Fruit fly (Drosophila melanogaster) whole organism: ENCODE results near the gene IFT57.

Experiments used
- CG8478 ChIP-seq: fragments of >200 bp; optimal IDR thresholded peaks from 2 replicates; lab custom pipeline; 2018; ENCODE audit warnings: inconsistent platforms
- Dll ChIP-seq: fragments of >200 bp; optimal IDR thresholded peaks from 2 replicates; lab custom pipeline; 2017
- EcR ChIP-seq, 2 experiments: fragments of >200 bp; optimal IDR thresholded peaks; 2 replicates each; lab custom pipeline; 2017; ENCODE audit warnings: missing biosample characterization in 2 of 2, missing genetic modification characterization in 2 of 2, missing genetic modification reagents in 2 of 2
- pan ChIP-seq: fragments of >200 bp; optimal IDR thresholded peaks from 2 replicates; lab custom pipeline; 2017
- psq ChIP-seq: fragments of >200 bp; optimal IDR thresholded peaks from 2 replicates; lab custom pipeline; 2017
- usp ChIP-seq: fragments of >200 bp; optimal IDR thresholded peaks from 2 replicates; lab custom pipeline; 2017; ENCODE audit warnings: missing biosample characterization, missing genetic modification characterization, mixed read lengths

Gene IFT57

DNA sequence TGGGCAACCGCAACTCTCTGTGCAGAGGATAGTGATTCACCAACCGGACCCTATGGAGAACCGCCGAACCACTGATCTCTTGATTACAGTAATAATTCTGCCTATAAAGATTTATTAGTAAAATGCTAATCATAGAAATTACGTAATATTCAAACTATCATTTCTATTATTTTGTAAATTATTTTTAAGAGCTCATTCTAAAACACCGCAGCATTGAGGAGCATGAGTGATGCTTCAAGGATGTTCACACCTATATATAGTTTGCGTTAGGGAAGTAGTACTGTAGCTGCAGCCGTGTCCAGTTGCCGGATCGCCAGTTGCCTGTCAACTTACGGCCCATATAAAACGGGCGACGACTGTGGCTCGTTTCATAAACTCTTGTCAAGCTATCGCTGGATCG lies 26.9 kb downstream of the IFT57 start:
- TF ChIP-seq pan (lab: Kevin White, UChicago) (no peak), usp (GFP tag; lab: Kevin White, UChicago) (no peak), EcR (GFP tag; optimal IDR thresholded peaks at IDR 0.05; lab: Kevin White, UChicago) (no peak), Dll (lab: Kevin White, UChicago) (no peak), psq (lab: Kevin White, UChicago) (no peak), CG8478 (lab: Kevin White, UChicago) (no peak)

DNA sequence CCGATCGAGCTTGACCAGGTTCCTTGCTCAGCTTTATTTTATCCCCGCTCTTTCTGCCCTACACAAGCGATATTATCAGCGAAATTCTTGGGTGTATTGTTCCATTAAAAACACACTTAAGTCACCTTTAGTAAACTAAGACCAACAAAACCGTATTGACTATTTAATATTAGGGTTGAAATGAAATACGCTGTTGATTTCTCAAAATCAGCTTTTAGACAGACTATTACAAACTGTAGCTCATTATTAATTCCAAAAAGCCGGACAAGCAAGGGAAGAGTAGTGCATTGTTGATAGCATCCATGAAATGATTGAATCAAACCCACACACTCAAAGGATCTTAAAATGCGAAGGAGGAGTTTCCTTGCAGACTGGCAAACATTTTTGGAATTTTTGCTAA lies 27.7 kb downstream of the IFT57 start:
- TF ChIP-seq pan (lab: Kevin White, UChicago): no peak
- no peak for TF ChIP-seq psq (lab: Kevin White, UChicago)
- no peak for TF ChIP-seq usp (GFP tag; lab: Kevin White, UChicago)
- TF ChIP-seq Dll (lab: Kevin White, UChicago): no peak
- TF ChIP-seq CG8478 (lab: Kevin White, UChicago): no peak
- TF ChIP-seq EcR (GFP tag; optimal IDR thresholded peaks at IDR 0.05; lab: Kevin White, UChicago): no peak

DNA sequence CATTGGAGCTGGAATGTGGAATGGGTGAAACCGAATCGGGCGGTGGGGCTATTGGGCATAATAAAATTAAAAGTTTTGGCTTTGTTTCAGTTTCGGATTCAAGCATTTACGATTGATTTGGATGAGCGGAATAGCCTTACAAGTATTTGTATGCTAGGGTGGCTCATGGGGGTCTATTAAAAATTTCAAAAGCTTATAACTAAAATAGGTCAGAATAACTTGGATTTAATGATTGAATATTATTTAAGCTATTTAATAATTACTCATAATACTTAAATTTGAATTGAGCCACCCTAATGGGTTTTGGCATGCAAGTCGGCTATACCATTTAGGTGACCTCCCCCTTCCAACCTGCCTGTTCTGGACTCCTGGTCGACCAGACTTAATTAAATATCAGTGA lies 29.1 kb downstream of the IFT57 start:
- TF ChIP-seq Dll (lab: Kevin White, UChicago) (no peak), pan (lab: Kevin White, UChicago) (no peak), CG8478 (lab: Kevin White, UChicago) (no peak), psq (lab: Kevin White, UChicago) (no peak), usp (GFP tag; lab: Kevin White, UChicago) (no peak), EcR (GFP tag; optimal IDR thresholded peaks at IDR 0.05; lab: Kevin White, UChicago) (no peak)

dm6 chr2L:3562435-3562834 lies 31.8 kb downstream of the IFT57 start:
- TF ChIP-seq EcR (GFP tag; optimal IDR thresholded peaks at IDR 0.05; lab: Kevin White, UChicago) (no peak), usp (GFP tag; lab: Kevin White, UChicago) (no peak), Dll (lab: Kevin White, UChicago) (no peak), pan (lab: Kevin White, UChicago) (no peak), CG8478 (lab: Kevin White, UChicago) (no peak), psq (lab: Kevin White, UChicago) (no peak)

DNA sequence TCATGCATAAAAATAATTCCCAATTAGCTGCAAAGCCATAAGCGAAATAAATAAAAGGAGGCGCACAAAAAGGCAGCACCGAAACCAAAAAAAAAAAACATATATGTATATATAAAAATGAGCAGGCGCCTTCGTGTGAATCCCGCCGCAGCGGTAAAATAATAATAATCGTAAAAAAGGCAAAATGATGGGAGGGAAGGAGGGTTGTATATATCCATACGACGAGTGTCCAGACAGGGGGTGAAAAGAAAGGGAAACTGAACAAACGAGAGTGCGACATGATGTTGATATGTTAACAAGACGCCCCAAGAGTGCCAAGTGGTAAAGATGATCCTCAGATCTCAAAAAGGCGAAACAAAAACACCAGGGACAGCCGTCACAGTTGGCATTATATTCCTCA lies 34.0 kb downstream of the IFT57 start:
- TF ChIP-seq pan (lab: Kevin White, UChicago): no peak
- no peak for TF ChIP-seq Dll (lab: Kevin White, UChicago)
- no peak for TF ChIP-seq CG8478 (lab: Kevin White, UChicago)
- no peak for TF ChIP-seq EcR (GFP tag; optimal IDR thresholded peaks at IDR 0.05; lab: Kevin White, UChicago)
- no peak for TF ChIP-seq psq (lab: Kevin White, UChicago)
- TF ChIP-seq usp (GFP tag; lab: Kevin White, UChicago): no peak

dm6 chr2L:3566532-3566931 lies 35.9 kb downstream of the IFT57 start:
- TF ChIP-seq CG8478 (lab: Kevin White, UChicago): no peak
- no peak for TF ChIP-seq Dll (lab: Kevin White, UChicago)
- TF ChIP-seq usp (GFP tag; lab: Kevin White, UChicago): no peak
- TF ChIP-seq pan (lab: Kevin White, UChicago): no peak
- no peak for TF ChIP-seq psq (lab: Kevin White, UChicago)
- no peak for TF ChIP-seq EcR (GFP tag; optimal IDR thresholded peaks at IDR 0.05; lab: Kevin White, UChicago)

dm6 chr2L:3567394-3567793 lies 36.8 kb downstream of the IFT57 start:
- TF ChIP-seq Dll (lab: Kevin White, UChicago) (no peak), CG8478 (lab: Kevin White, UChicago) (no peak), EcR (GFP tag; optimal IDR thresholded peaks at IDR 0.05; lab: Kevin White, UChicago) (no peak), pan (lab: Kevin White, UChicago) (no peak), usp (GFP tag; lab: Kevin White, UChicago) (no peak), psq (lab: Kevin White, UChicago) (no peak)

DNA sequence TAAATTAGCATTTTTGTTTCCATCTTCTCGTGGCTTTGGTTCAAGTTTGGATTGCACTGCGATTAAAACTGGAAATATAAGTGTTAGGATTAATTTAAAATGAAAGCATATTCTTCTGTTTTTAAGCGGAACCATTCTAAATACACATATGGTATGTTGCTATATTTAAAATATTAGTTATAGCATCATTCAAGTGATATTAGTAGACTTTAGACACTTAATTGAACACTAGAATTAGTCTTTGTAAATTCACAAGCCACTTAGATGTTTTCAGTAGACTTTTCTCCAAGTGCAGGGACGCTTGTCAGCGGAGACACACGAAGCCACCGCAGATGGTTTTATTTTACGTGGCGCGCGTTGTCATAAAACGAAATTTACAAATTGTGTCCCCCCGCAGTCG lies 39.3 kb downstream of the IFT57 start:
- TF ChIP-seq Dll (lab: Kevin White, UChicago): no peak

- TF ChIP-seq usp (GFP tag; lab: Kevin White, UChicago): no peak
- no peak for TF ChIP-seq Dll (lab: Kevin White, UChicago)
- TF ChIP-seq CG8478 (lab: Kevin White, UChicago): no peak
- no peak for TF ChIP-seq pan (lab: Kevin White, UChicago)
- TF ChIP-seq EcR (GFP tag; optimal IDR thresholded peaks at IDR 0.05; lab: Kevin White, UChicago): no peak
- TF ChIP-seq psq (lab: Kevin White, UChicago): no peak
Observed at dm6 chr2L:3570566-3570965, 40.0 kb downstream of the IFT57 start.

DNA sequence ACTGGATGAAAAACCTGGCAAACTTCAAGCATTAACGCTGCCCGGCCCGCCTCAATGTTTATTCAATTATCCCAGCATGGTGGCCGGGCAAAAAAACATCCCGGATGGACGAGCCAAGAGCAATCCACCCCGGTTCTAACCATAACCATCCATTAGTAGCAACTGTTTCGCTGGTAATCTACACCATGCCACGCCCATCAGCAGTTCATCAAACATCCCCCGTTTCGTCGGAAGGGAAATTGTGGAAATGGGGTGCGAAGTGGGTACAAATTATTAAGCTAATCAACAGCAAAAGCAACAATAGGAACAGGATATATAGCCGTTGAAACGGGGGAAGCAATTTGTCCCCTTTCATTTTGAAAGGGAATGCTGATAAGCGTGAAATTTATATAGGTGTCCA lies 40.9 kb downstream of the IFT57 start:
- TF ChIP-seq usp (GFP tag; lab: Kevin White, UChicago) (no peak), pan (lab: Kevin White, UChicago) (no peak), Dll (lab: Kevin White, UChicago) (no peak), EcR (GFP tag; optimal IDR thresholded peaks at IDR 0.05; lab: Kevin White, UChicago) (no peak), CG8478 (lab: Kevin White, UChicago) (no peak), psq (lab: Kevin White, UChicago) (no peak)

DNA sequence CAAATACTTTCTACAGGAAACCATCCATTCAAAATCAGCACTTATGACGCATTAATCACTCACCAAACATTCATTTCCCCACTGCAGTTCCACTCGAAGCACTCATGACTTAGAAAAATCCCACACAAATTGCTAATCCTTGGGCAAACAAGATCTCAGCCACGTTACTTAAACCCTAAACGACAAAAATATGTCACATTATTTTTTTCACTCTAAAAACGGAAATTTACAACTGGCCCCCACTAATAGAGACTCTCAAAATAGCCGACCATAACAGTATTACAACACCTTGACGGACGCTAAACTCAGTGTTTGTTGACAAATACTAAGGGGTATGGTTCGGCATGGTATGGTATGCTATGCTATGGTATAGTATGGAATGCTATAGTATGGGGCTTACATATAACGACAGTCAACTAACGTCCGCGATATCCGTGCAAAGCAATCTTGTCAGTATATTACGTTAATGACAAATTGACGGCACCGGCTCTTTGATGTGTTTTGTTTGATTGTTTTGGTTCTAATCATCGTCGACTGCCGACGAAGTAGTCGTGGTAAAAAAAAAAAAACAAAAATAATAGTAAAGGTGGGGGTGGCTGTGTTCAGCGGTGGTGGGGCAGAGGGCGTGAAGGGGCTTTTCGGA lies 42.1 kb downstream of the IFT57 start:
- TF ChIP-seq CG8478 (lab: Kevin White, UChicago) (no peak), pan (lab: Kevin White, UChicago) (no peak), psq (lab: Kevin White, UChicago) (no peak), Dll (lab: Kevin White, UChicago) (no peak), usp (GFP tag; lab: Kevin White, UChicago) (no peak), EcR (GFP tag; optimal IDR thresholded peaks at IDR 0.05; lab: Kevin White, UChicago) (no peak)
